Fruit fly (Drosophila melanogaster) whole organism, pupa: ENCODE measurements around the gene Nsf2.

Experiments used
- CG12605 ChIP-seq: fragments of 200-800 bp; sonication (Bioruptor generic); IDR thresholded peaks from 2 replicates; pipeline ENCODE4 v1.3.6; 2022; ENCODE audit warnings: missing biosample characterization, missing genetic modification characterization
- CG32121 ChIP-seq: fragments of 200-800 bp; sonication (Bioruptor generic); IDR thresholded peaks from 2 replicates; pipeline ENCODE4 v1.3.6; 2022; ENCODE audit warnings: missing biosample characterization, missing genetic modification characterization
- gl ChIP-seq: fragments of 200-800 bp; sonication (Bioruptor generic); optimal IDR thresholded peaks from 2 replicates; lab custom pipeline; 2018; ENCODE audit warnings: missing biosample characterization, mild to moderate bottlenecking, missing genetic modification characterization

DNA sequence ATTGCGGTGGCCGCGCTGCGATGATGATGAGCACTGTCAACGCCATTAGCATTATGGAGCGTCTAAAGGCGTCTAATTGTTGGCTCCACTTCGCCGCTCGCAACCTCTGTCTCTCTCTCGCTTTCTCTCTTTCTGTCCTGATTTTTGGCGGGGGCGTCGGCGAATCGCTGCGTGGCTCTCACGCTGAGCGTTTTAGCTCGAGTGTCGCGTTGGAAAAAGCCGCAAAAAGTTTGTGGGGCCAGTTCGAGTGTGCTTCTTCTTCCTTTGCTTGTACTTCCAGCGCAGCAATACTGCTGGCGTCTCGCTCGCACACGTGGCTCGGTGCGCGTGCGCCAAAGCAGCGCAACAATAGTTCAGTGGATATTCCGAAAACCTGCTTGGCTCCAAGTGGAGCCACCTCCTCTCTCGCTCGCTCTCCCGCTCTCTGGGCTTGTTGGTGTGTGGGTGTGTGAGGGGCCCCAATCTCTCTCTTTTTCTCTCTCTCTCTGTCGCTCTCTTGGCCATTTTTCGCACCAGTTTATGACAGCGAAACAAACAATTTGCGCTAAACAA, 37.2 kb upstream of the Nsf2 start, which contains the start of gene E5:
- TF ChIP-seq CG32121 (GFP tag; lab: Robert Waterston, UW) (no peak; the same call in 1 of the 2 replicates), gl (tag; lab: Kevin White, UChicago) (no peak), CG12605 (GFP tag; lab: Robert Waterston, UW) (no peak)
